Worm (Caenorhabditis elegans): ENCODE results near the gene glb-10.
A peak's percentile ranks its signal among the peaks of the same experiment; 100 is the strongest.

Gene glb-10

DNA sequence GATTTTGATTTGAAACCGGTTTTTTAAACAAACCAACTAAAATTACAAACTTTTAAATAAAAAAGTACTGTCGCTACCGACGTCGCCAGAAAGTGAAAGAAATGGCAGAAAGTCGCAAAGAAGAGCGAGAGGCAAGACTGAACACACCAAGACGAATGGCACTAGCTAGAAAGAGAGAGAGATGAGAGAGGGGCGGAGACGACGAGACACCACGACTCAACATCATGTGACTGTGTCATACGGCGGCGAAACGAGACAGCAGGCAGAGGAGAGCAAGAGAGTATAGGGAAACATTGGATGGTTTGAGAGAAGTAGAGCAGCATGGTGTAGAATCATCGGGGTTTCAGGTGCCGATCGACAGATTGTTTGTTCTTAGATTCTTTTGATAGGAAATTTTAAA is 39.3 kb upstream of the glb-10 start (continued):
- TF ChIP-seq ceh-44 (GFP tag; IDR thresholded peaks at IDR 0.05) (no peak), lin-38 (GFP tag; IDR thresholded peaks at IDR 0.05) (peak; percentile 74), F37D6.2 (tag; optimal IDR thresholded peaks at IDR 0.05) (peak; percentile 54), daf-8 (GFP tag; IDR thresholded peaks at IDR 0.05) (no peak), lin-1 (GFP tag; IDR thresholded peaks at IDR 0.05) (peak; percentile 65; the same call in 1 of the 2 replicates), nhr-102 (tag; optimal IDR thresholded peaks at IDR 0.05) (peak; percentile 81), snpc-1.2 (GFP tag; IDR thresholded peaks at IDR 0.05) (no peak), mxl-2 (GFP tag; conservative IDR thresholded peaks at IDR 0.05) (0 out of 2 replicates have a peak, but pooled peaks have one; percentile 47), mep-1 (tag; optimal IDR thresholded peaks at IDR 0.05) (peak; percentile 89), cey-2 (tag; optimal IDR thresholded peaks at IDR 0.05; ENCODE audit: borderline replicate concordance, insufficient read depth) (peak; percentile 45), vab-7 (GFP tag; IDR thresholded peaks at IDR 0.05) (no peak), jun-1 (tag; optimal IDR thresholded peaks at IDR 0.05) (peak; percentile 64), egl-43 (GFP tag; IDR thresholded peaks at IDR 0.05) (peak; percentile 78), hlh-30 (tag; optimal IDR thresholded peaks at IDR 0.05; ENCODE audit: insufficient read depth) (peak; percentile 100), nhr-28 (tag; optimal IDR thresholded peaks at IDR 0.05) (peak; percentile 85), zip-2 (tag; optimal IDR thresholded peaks at IDR 0.05) (peak; percentile 26), rbr-2 (tag; optimal IDR thresholded peaks at IDR 0.05) (peak; percentile 88), nhr-77 (tag; optimal IDR thresholded peaks at IDR 0.05) (peak; percentile 76), dmd-6 (GFP tag; IDR thresholded peaks at IDR 0.05) (peak; percentile 92), tra-1 (GFP tag; IDR thresholded peaks at IDR 0.05) (peak; percentile 73; the same call in 1 of the 2 replicates), nhr-111 (GFP tag; optimal IDR thresholded peaks at IDR 0.05) (no peak), lim-7 (GFP tag; IDR thresholded peaks at IDR 0.05) (no peak), nhr-10 (tag; optimal IDR thresholded peaks at IDR 0.05) (peak; percentile 84), saeg-2 (GFP tag; IDR thresholded peaks at IDR 0.05) (no peak), F26F4.8 (GFP tag; conservative IDR thresholded peaks at IDR 0.05) (no peak), gei-8 (GFP tag; optimal IDR thresholded peaks at IDR 0.05) (no peak), hmg-1.1 (GFP tag; IDR thresholded peaks at IDR 0.05) (peak; percentile 92), lir-3 (tag; optimal IDR thresholded peaks at IDR 0.05) (no peak), hlh-11 (tag; optimal IDR thresholded peaks at IDR 0.05) (peak; percentile 98), attf-4 (tag; optimal IDR thresholded peaks at IDR 0.05) (peak; percentile 32), aha-1 (tag) (peak; percentile 89), zfp-3 (GFP tag; conservative IDR thresholded peaks at IDR 0.05) (0 out of 2 replicates have a peak, but pooled peaks have one; percentile 33), nhr-48 (tag; optimal IDR thresholded peaks at IDR 0.05) (peak; percentile 79), dpl-1 (GFP tag; optimal IDR thresholded peaks at IDR 0.05) (peak; percentile 68), unc-39 (tag; optimal IDR thresholded peaks at IDR 0.05) (no peak), ctbp-1 (GFP tag; IDR thresholded peaks at IDR 0.05) (peak; percentile 79), madf-9 (GFP tag; conservative IDR thresholded peaks at IDR 0.05) (peak; percentile 60), F10B5.3 (tag; optimal IDR thresholded peaks at IDR 0.05) (no peak), skn-1 (tag; optimal IDR thresholded peaks at IDR 0.05) (no peak), mdl-1 (tag; optimal IDR thresholded peaks at IDR 0.05) (peak; percentile 71 to 92), nhr-25 (tag; optimal IDR thresholded peaks at IDR 0.05; ENCODE audit: borderline replicate concordance, insufficient read depth) (peak; percentile 74), ama-1 (optimal IDR thresholded peaks at IDR 0.05) (peak; percentile 99), dve-1 (tag; optimal IDR thresholded peaks at IDR 0.05; ENCODE audit: insufficient read depth) (peak; percentile 97), aly-2 (tag; optimal IDR thresholded peaks at IDR 0.05) (no peak), lin-13 (GFP tag; optimal IDR thresholded peaks at IDR 0.05) (peak; percentile 85), nhr-237 (tag; optimal IDR thresholded peaks at IDR 0.05) (no peak), php-3 (GFP tag; IDR thresholded peaks at IDR 0.05) (0 out of 2 replicates have a peak, but pooled peaks have one; percentile 30), zag-1 (tag; optimal IDR thresholded peaks at IDR 0.05) (no peak), nhr-42 (GFP tag; IDR thresholded peaks at IDR 0.05) (no peak), fos-1 (tag; optimal IDR thresholded peaks at IDR 0.05) (no peak), ZK546.5 (tag; optimal IDR thresholded peaks at IDR 0.05) (peak in 1 of 2 experiments; percentile 25), spr-3 (GFP tag; optimal IDR thresholded peaks at IDR 0.05) (no peak)
